Worm (Caenorhabditis elegans): ENCODE results near the gene aman-2.

DNA sequence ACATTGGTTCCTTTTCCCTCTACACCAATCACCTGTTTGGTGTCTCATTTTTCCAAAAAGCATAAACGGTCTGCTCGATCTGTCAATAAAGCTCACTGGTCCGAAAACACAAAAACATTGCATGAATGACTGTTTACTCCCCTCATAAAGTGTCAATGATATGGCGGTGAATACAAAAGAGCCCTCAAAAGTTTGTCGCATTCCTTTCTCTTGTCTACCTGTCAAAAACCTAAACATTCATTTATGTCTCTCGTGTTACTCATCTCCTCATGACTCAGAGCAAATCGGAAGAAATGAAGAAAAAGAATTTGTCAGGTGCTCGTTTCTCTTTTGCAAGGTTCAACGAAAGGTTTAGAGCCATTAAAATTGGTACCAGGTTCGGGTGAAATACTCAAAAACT, 18.2 kb upstream of the aman-2 start:
- no peak for TF ChIP-seq F23B12.7 (tag; optimal IDR thresholded peaks at IDR 0.05; ENCODE audit: insufficient read depth)
- no peak for TF ChIP-seq F33H1.4 (GFP tag; IDR thresholded peaks at IDR 0.05)
- TF ChIP-seq nfya-2 (GFP tag; IDR thresholded peaks at IDR 0.05): no peak
- no peak for TF ChIP-seq hmg-20 (GFP tag; IDR thresholded peaks at IDR 0.05)
- no peak for TF ChIP-seq aptf-2 (GFP tag; conservative IDR thresholded peaks at IDR 0.05)
- TF ChIP-seq B0336.3 (GFP tag; IDR thresholded peaks at IDR 0.05): no peak
